Worm (Caenorhabditis elegans) whole organism, L4/young adult: ENCODE measurements around the gene srx-1.

ENCODE experiments used
- dao-5 ChIP-seq: sonication (generic microtip); optimal IDR thresholded peaks from 2 replicates; lab custom pipeline; 2016; ENCODE audit warnings: missing genotype, missing genetic modification characterization, moderate library complexity, missing compliant biosample characterization
- him-1 ChIP-seq: sonication (generic microtip); optimal IDR thresholded peaks from 2 replicates; lab custom pipeline; 2016; ENCODE audit warnings: missing genotype, missing genetic modification reagents, missing genetic modification characterization, missing compliant biosample characterization

ce11 chrV:8984783-8985182 is 18.7 kb upstream of the srx-1 start:
- no peak for TF ChIP-seq him-1 (tag; lab: Kevin White, UChicago)
- TF ChIP-seq dao-5 (tag; lab: Kevin White, UChicago) = no peak
